Worm (Caenorhabditis elegans) whole organism, L4 larva: ENCODE measurements around the gene C08B6.14.

Source experiments
- ceh-28 ChIP-seq: fragments of 150-350 bp; optimal IDR thresholded peaks from 2 replicates; lab custom pipeline; 2014; ENCODE audit warnings: missing biosample characterization, missing genetic modification reagents, missing genetic modification characterization
- fos-1 ChIP-seq: fragments of 150-350 bp; optimal IDR thresholded peaks from 2 replicates; lab custom pipeline; 2014; ENCODE audit warnings: missing biosample characterization, missing genetic modification characterization
- lin-29 ChIP-seq: fragments of 200-800 bp; sonication (Bioruptor generic); IDR thresholded peaks from 2 replicates; pipeline ENCODE4 v1.3.6; 2022; ENCODE audit warnings: missing genetic modification reagents, missing genetic modification characterization, missing compliant biosample characterization
- nhr-76 ChIP-seq: fragments of 150-350 bp; optimal IDR thresholded peaks from 2 replicates; lab custom pipeline; 2014; ENCODE audit warnings: missing biosample characterization, missing genetic modification characterization
- skn-1 ChIP-seq: fragments of 150-350 bp; optimal IDR thresholded peaks from 2 replicates; lab custom pipeline; 2014; ENCODE audit warnings: missing biosample characterization, missing genetic modification characterization
- unc-62 ChIP-seq, 3 experiments: fragments of 150-350 bp in 1 of 3; sonication (generic microtip); optimal IDR thresholded peaks in 2 of 3; peaks in 1 of 3; 1 replicate in 1 of 3; 2 replicates in 2 of 3; lab custom pipeline; 2014 to 2017; ENCODE audit warnings: missing biosample characterization in 3 of 3, missing genetic modification characterization in 3 of 3, missing genetic modification reagents in 3 of 3, missing genotype in 1 of 3
- zfp-2 ChIP-seq: sonication (generic microtip); optimal IDR thresholded peaks from 2 replicates; lab custom pipeline; 2016; ENCODE audit warnings: mild to moderate bottlenecking, missing genetic modification characterization, missing compliant biosample characterization
- zip-11 ChIP-seq: fragments of 200-800 bp; sonication (Bioruptor generic); IDR thresholded peaks from 2 replicates; pipeline ENCODE4 v1.3.6; 2022; ENCODE audit warnings: missing genetic modification characterization, missing compliant biosample characterization

ce11 chrV:10149728-10150127 is 47.9 kb upstream of the C08B6.14 start, which contains the start of gene srsx-27:
- TF ChIP-seq fos-1 (tag; lab: Kevin White, UChicago) (no peak), lin-29 (GFP tag; lab: Robert Waterston, UW) (no peak), unc-62 (GFP tag; optimal IDR thresholded peaks at IDR 0.05 in 1 of 2; lab: Kevin White, UChicago) (no peak), unc-62 (tag; optimal IDR thresholded peaks at IDR 0.05; lab: Kevin White, UChicago) (no peak), ceh-28 (no peak), skn-1 (tag; lab: Kevin White, UChicago) (no peak), zip-11 (GFP tag; lab: Robert Waterston, UW) (no peak), nhr-76 (tag; lab: Kevin White, UChicago) (no peak), zfp-2 (tag; lab: Kevin White, UChicago) (no peak)
